Worm (Caenorhabditis elegans): Measurements from ENCODE around the gene cutl-3.

Gene cutl-3

ce11 chrX:14975467-14976167 is 23.4 kb downstream of the cutl-3 start, which contains the start of gene F20D1.3 (continued):
- TF ChIP-seq atf-7 (tag; optimal IDR thresholded peaks at IDR 0.05) (peak; percentile 90), nhr-120 (GFP tag; IDR thresholded peaks at IDR 0.05) (no peak), K12H6.12 (tag; optimal IDR thresholded peaks at IDR 0.05) (peak; percentile 73), egrh-3 (GFP tag; IDR thresholded peaks at IDR 0.05) (0 out of 2 replicates have a peak, but pooled peaks have one; percentile 9), snpc-1.1 (tag; optimal IDR thresholded peaks at IDR 0.05; ENCODE audit: insufficient read depth) (no peak)

- TF ChIP-seq ceh-79 (tag; optimal IDR thresholded peaks at IDR 0.05) (no peak), athp-1 (tag; optimal IDR thresholded peaks at IDR 0.05) (no peak), aptf-2 (GFP tag; conservative IDR thresholded peaks at IDR 0.05) (no peak), gei-17 (GFP tag; optimal IDR thresholded peaks at IDR 0.05) (no peak), tbx-9 (tag; optimal IDR thresholded peaks at IDR 0.05; ENCODE audit: borderline replicate concordance) (no peak), ztf-25 (GFP tag; IDR thresholded peaks at IDR 0.05) (no peak), pbrm-1 (GFP tag; IDR thresholded peaks at IDR 0.05) (no peak), mxl-1 (tag; optimal IDR thresholded peaks at IDR 0.05) (no peak), madf-3 (GFP tag; IDR thresholded peaks at IDR 0.05) (no peak), F33H1.4 (GFP tag; IDR thresholded peaks at IDR 0.05) (no peak), B0035.1 (tag; optimal IDR thresholded peaks at IDR 0.05) (no peak), zim-3 (tag; optimal IDR thresholded peaks at IDR 0.05) (no peak), ztf-22 (GFP tag; optimal IDR thresholded peaks at IDR 0.05) (no peak), hlh-26 (GFP tag; conservative IDR thresholded peaks at IDR 0.05) (no peak), ceh-40 (GFP tag; IDR thresholded peaks at IDR 0.05) (no peak)
These were observed 25.9 kb downstream of the cutl-3 start for ce11 chrX:14973085-14973484.

DNA sequence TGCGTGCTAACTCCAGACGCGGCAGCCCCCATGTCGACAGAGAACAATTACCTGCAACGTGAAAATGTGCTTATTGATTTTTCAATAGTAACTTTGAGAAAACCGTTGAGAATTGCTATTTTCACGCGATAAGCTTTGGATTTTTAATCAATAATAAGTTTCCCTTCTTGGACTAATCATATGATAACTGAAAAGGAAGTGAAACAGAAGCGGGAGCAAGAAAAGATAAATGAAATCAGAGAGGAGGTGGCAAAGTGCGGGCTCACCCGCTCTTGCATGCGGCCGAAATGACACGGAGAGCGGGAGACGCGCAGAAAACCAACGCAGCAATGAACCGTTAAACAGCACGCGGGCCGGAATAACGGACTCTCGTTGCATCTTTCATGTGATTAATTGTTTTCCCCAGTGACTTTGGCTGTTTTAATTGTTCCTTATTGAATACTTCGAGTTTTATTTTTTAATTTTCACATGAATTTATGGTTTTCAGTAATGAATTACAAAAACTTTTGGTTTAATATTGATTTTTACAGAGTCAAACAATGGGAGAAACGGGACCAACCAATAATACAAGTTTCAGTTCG is 28.7 kb downstream of the cutl-3 start, which contains the start of the genes flwr-1 and tbc-1:
TSS of gene flwr-1 (minus strand) at position 51 of the 581 bp plus-strand sequence.
TSS of gene tbc-1 (plus strand) at position 531 of the 581 bp plus-strand sequence.
- TF ChIP-seq lin-40 (tag; optimal IDR thresholded peaks at IDR 0.05) = no peak
- TF ChIP-seq lin-26 (GFP tag; IDR thresholded peaks at IDR 0.05) = no peak
- no peak for TF ChIP-seq ztf-25 (GFP tag; IDR thresholded peaks at IDR 0.05)
- TF ChIP-seq attf-5 (GFP tag; optimal IDR thresholded peaks at IDR 0.05) = peak; percentile 35
- TF ChIP-seq nhr-80 (tag; optimal IDR thresholded peaks at IDR 0.05) = peak; percentile 58
- TF ChIP-seq him-1 (tag; optimal IDR thresholded peaks at IDR 0.05) = no peak
- no peak for TF ChIP-seq lin-54 (GFP tag; optimal IDR thresholded peaks at IDR 0.05)
- TF ChIP-seq mcd-1 (GFP tag; IDR thresholded peaks at IDR 0.05) = 0 out of 2 replicates have a peak, but pooled peaks have one; percentile 8
- TF ChIP-seq let-526 (GFP tag; IDR thresholded peaks at IDR 0.05) = no peak
- no peak for TF ChIP-seq unc-130 (GFP tag; optimal IDR thresholded peaks at IDR 0.05)
- peak; percentile 36; the same call in 1 of the 2 replicates for TF ChIP-seq zfh-2 (GFP tag; conservative IDR thresholded peaks at IDR 0.05)
- no peak for TF ChIP-seq pha-4 (tag; optimal IDR thresholded peaks at IDR 0.05)
- no peak for TF ChIP-seq unc-62 (GFP tag; optimal IDR thresholded peaks at IDR 0.05)
- no peak for TF ChIP-seq snpc-3.4 (tag; optimal IDR thresholded peaks at IDR 0.05)
- no peak for TF ChIP-seq cebp-1 (GFP tag; IDR thresholded peaks at IDR 0.05)
- peak; percentile 38 for TF ChIP-seq cebp-1 (tag; optimal IDR thresholded peaks at IDR 0.05)
- TF ChIP-seq snpc-4 (GFP tag; optimal IDR thresholded peaks at IDR 0.05) = no peak
- TF ChIP-seq snpc-4 (tag; optimal IDR thresholded peaks at IDR 0.05) = no peak
- TF ChIP-seq attf-3 (GFP tag; conservative IDR thresholded peaks at IDR 0.05) = peak; percentile 90
- TF ChIP-seq ceh-58 (GFP tag; IDR thresholded peaks at IDR 0.05) = no peak
- no peak for TF ChIP-seq aptf-3 (GFP tag; IDR thresholded peaks at IDR 0.05)
- TF ChIP-seq hlh-12 (tag; optimal IDR thresholded peaks at IDR 0.05) = no peak
- TF ChIP-seq let-607 (tag; optimal IDR thresholded peaks at IDR 0.05) = peak; percentile 90 to 92
- TF ChIP-seq F55B11.4 (tag; optimal IDR thresholded peaks at IDR 0.05; ENCODE audit: borderline replicate concordance, insufficient read depth) = no peak

All from whole organism, young adult.